Worm (Caenorhabditis elegans) whole organism, L3 larva: ENCODE results near the gene ZC374.2.

ENCODE experiments used
- ceh-16 ChIP-seq: sonication (generic microtip); optimal IDR thresholded peaks from 2 replicates; lab custom pipeline; 2017; ENCODE audit warnings: missing biosample characterization, missing genetic modification characterization
- ceh-28 ChIP-seq: fragments of 150-350 bp; optimal IDR thresholded peaks from 2 replicates; lab custom pipeline; 2014; ENCODE audit warnings: missing biosample characterization, missing genetic modification reagents, missing genetic modification characterization
- ceh-82 ChIP-seq: fragments of 150-350 bp; optimal IDR thresholded peaks from 2 replicates; lab custom pipeline; 2014; ENCODE audit warnings: missing biosample characterization, missing genetic modification characterization
- ceh-9 ChIP-seq: sonication (generic microtip); optimal IDR thresholded peaks from 2 replicates; lab custom pipeline; 2018; ENCODE audit warnings: missing biosample characterization, missing genetic modification characterization
- daf-12 ChIP-seq: fragments of 150-350 bp; optimal IDR thresholded peaks from 2 replicates; lab custom pipeline; 2014; ENCODE audit warnings: missing biosample characterization, missing genetic modification reagents, missing genetic modification characterization
- egl-5 ChIP-seq: fragments of 150-350 bp; optimal IDR thresholded peaks from 2 replicates; lab custom pipeline; 2017; ENCODE audit warnings: missing biosample characterization, missing genetic modification reagents, missing genetic modification characterization, inconsistent platforms
- elt-2 ChIP-seq: sonication (generic microtip); optimal IDR thresholded peaks from 2 replicates; lab custom pipeline; 2016; ENCODE audit warnings: missing genetic modification reagents, mild to moderate bottlenecking, missing genetic modification characterization, missing compliant biosample characterization
- elt-3 ChIP-seq, 3 experiments: fragments of 150-350 bp in 1 of 3; sonication (generic microtip) in 2 of 3; optimal IDR thresholded peaks; 2 replicates in 2 of 3; 4 replicates in 1 of 3; lab custom pipeline; 2014 to 2017; ENCODE audit warnings: missing biosample characterization in 3 of 3, missing genetic modification characterization in 3 of 3
- eor-1 ChIP-seq, 2 experiments: fragments of 150-350 bp; optimal IDR thresholded peaks; 2 replicates each; lab custom pipeline; 2014 to 2018; ENCODE audit warnings: missing biosample characterization in 2 of 2, missing genetic modification characterization in 2 of 2
- fos-1 ChIP-seq: fragments of 150-350 bp; optimal IDR thresholded peaks from 2 replicates; lab custom pipeline; 2014; ENCODE audit warnings: missing biosample characterization, missing genetic modification characterization
- hmg-11 ChIP-seq: sonication (generic microtip); optimal IDR thresholded peaks from 2 replicates; lab custom pipeline; 2016; ENCODE audit warnings: missing genetic modification characterization, missing compliant biosample characterization
- lin-39 ChIP-seq: fragments of 150-350 bp; optimal IDR thresholded peaks from 2 replicates; lab custom pipeline; 2018; ENCODE audit warnings: missing biosample characterization, missing genetic modification reagents, missing genetic modification characterization
- lsy-12 ChIP-seq: sonication (generic microtip); optimal IDR thresholded peaks from 2 replicates; lab custom pipeline; 2016; ENCODE audit warnings: mild to moderate bottlenecking, missing genetic modification characterization, missing compliant biosample characterization
- mdl-1 ChIP-seq: fragments of 150-350 bp; optimal IDR thresholded peaks from 2 replicates; lab custom pipeline; 2014; ENCODE audit warnings: missing biosample characterization, missing genetic modification characterization
- nfya-1 ChIP-seq: sonication (generic microtip); optimal IDR thresholded peaks from 2 replicates; lab custom pipeline; 2017; ENCODE audit warnings: missing genetic modification characterization, mild to moderate bottlenecking, missing compliant biosample characterization, antibody characterized with exemption, moderate library complexity; ENCODE audit not compliant: insufficient read depth
- nhr-11 ChIP-seq: fragments of 150-350 bp; optimal IDR thresholded peaks from 2 replicates; lab custom pipeline; 2014; ENCODE audit warnings: missing biosample characterization, missing genetic modification characterization
- nhr-12 ChIP-seq: fragments of 150-350 bp; optimal IDR thresholded peaks from 2 replicates; lab custom pipeline; 2014; ENCODE audit warnings: missing biosample characterization, missing genetic modification characterization
- nhr-23 ChIP-seq: fragments of 150-350 bp; optimal IDR thresholded peaks from 2 replicates; lab custom pipeline; 2014; ENCODE audit warnings: missing biosample characterization, missing genetic modification reagents, missing genetic modification characterization
- nhr-237 ChIP-seq: fragments of 150-350 bp; optimal IDR thresholded peaks from 2 replicates; lab custom pipeline; 2014; ENCODE audit warnings: missing biosample characterization, missing genetic modification characterization
- nhr-25 ChIP-seq: sonication (generic microtip); optimal IDR thresholded peaks from 2 replicates; lab custom pipeline; 2017; ENCODE audit warnings: missing biosample characterization, missing genetic modification characterization
- nhr-28 ChIP-seq: fragments of 150-350 bp; optimal IDR thresholded peaks from 2 replicates; lab custom pipeline; 2014; ENCODE audit warnings: missing biosample characterization, missing genetic modification characterization
- nhr-67 ChIP-seq: fragments of 150-350 bp; optimal IDR thresholded peaks from 2 replicates; lab custom pipeline; 2014; ENCODE audit warnings: missing biosample characterization, missing genetic modification characterization
- nhr-76 ChIP-seq: fragments of 150-350 bp; sonication (generic microtip); optimal IDR thresholded peaks from 5 replicates; lab custom pipeline; 2014; ENCODE audit warnings: missing biosample characterization, missing genetic modification characterization
- pha-4 ChIP-seq: fragments of 150-350 bp; optimal IDR thresholded peaks from 2 replicates; lab custom pipeline; 2014; ENCODE audit warnings: missing biosample characterization, missing genetic modification reagents, missing genetic modification characterization
- pqm-1 ChIP-seq: fragments of 150-350 bp; optimal IDR thresholded peaks from 2 replicates; lab custom pipeline; 2017; ENCODE audit warnings: missing biosample characterization, missing genetic modification characterization, inconsistent platforms
- snpc-4 ChIP-seq: fragments of 150-350 bp; optimal IDR thresholded peaks from 2 replicates; lab custom pipeline; 2014; ENCODE audit warnings: missing biosample characterization, missing genetic modification characterization
- tbx-2 ChIP-seq: sonication (generic microtip); optimal IDR thresholded peaks from 2 replicates; lab custom pipeline; 2016; ENCODE audit warnings: mild to moderate bottlenecking, missing genetic modification characterization, missing compliant biosample characterization
- zag-1 ChIP-seq: fragments of 150-350 bp; optimal IDR thresholded peaks from 2 replicates; lab custom pipeline; 2014; ENCODE audit warnings: missing biosample characterization, missing genetic modification characterization
- ztf-11 ChIP-seq: fragments of 150-350 bp; optimal IDR thresholded peaks from 2 replicates; lab custom pipeline; 2014; ENCODE audit warnings: missing biosample characterization, missing genetic modification characterization
- ztf-4 ChIP-seq: fragments of 150-350 bp; optimal IDR thresholded peaks from 2 replicates; lab custom pipeline; 2014; ENCODE audit warnings: missing biosample characterization, missing genetic modification characterization

The ZC374.2 gene

DNA sequence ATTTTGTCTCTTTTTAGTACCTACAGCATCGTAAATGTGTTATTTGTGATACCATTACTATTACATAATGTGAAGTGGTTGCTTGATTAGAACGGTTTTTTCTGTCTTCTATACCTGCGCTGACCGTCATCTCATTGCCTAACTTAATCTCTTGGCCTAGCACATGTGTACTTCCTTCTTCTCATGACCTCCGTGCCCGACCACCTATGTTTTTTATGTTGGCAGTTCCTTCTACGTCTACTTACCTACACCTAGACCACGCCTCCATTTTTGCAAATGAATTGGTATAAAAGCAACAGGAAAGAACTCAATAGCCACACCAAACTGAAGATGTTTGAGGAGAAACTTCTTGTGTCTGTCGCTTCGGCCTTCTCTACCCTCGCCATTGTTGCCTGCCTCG is 30.1 kb upstream of the ZC374.2 start, which contains the start of gene col-176:
Gene col-176, plus strand, starts transcription at position 301 of the 400 bp plus-strand sequence.
- TF ChIP-seq lsy-12 (tag; lab: Kevin White, UChicago), result no peak
- peak; percentile 58 for TF ChIP-seq nhr-23 (tag; lab: Kevin White, UChicago)
- TF ChIP-seq daf-12 (tag; lab: Kevin White, UChicago), result no peak
- TF ChIP-seq, all 47 proteins: peak for 1

DNA sequence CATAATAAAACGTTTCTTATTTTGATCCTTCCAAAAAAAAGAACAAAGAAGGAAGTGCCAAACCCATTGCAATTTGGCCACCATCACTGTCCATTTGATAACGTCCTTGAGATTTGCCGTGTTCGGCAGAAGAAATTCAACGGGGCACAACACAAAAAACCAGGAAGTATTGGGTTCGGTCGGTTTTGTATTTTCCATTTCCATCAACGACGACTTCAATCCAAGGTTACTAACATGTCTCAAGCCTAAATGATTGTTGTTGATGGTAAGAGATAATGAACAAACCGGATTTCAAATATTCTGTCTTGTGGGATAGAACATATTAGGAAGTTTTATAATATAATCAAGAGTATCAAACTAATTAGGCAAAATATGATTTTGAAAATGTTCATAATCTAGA is 29.1 kb upstream of the ZC374.2 start:
- TF ChIP-seq nhr-23 (tag; lab: Kevin White, UChicago) (peak; percentile 64), nhr-67 (tag; lab: Kevin White, UChicago) (no peak)

DNA sequence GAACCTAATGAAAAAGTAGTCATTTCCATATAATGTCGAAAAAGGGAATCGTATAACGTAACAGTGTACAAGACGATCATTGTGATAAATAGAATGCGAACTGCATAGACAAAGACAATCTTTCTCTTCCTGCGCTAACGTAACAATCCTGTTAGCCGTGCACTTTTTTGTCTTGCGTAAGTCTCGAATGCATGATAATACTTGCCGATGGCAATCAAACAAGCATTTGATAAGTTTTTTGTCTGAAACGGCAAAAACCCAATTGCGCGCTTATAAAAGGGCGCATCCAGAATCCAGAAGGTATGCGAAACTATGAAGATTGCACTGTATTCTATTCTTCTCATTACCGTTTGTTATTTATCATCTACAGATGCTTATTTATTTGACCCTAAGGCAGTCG is 27.8 kb upstream of the ZC374.2 start, which contains the start of gene dao-4:
Gene dao-4, plus strand, starts transcription at position 301 of the 400 bp plus-strand sequence.
- TF ChIP-seq snpc-4 (tag; lab: Kevin White, UChicago), result no peak
- no peak for TF ChIP-seq lin-39 (tag; lab: Kevin White, UChicago)
- no peak for TF ChIP-seq nhr-76 (tag; lab: Kevin White, UChicago)
- TF ChIP-seq nhr-12 (tag; lab: Kevin White, UChicago), result no peak
- no peak for TF ChIP-seq ztf-11
- no peak for TF ChIP-seq elt-3 (tag; optimal IDR thresholded peaks at IDR 0.05; lab: Kevin White, UChicago)

DNA sequence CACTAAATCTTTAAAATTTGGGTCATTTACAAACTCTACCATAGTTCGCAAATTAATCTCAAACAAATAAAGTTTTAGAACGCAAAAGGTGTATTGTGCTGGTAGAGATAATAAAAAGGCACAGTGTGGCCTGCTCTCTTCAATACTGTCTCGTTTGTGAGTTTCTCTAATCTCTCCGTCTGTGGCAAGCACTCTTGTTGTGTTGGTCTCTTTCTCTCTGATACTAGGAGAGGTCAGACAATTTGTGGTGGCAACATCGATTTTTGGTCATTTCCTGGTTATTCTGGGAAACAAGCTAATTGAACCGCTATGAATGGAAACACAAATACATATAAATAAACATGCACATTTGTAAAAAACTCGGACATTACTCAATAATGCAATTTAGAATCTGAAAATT is 27.0 kb upstream of the ZC374.2 start, which contains the start of gene ZC373.5:
Gene ZC373.5, minus strand, starts transcription at position 159 of the 400 bp plus-strand sequence.
- TF ChIP-seq ceh-82 (tag; lab: Kevin White, UChicago), result no peak
- TF ChIP-seq tbx-2, result no peak
- TF ChIP-seq pqm-1 (tag; lab: Kevin White, UChicago), result peak; percentile 66
- TF ChIP-seq ceh-28 (tag; lab: Kevin White, UChicago), result peak; percentile 54
- no peak for TF ChIP-seq ceh-9 (tag; lab: Kevin White, UChicago)
- TF ChIP-seq nhr-28 (tag; lab: Kevin White, UChicago), result no peak
- no peak for TF ChIP-seq mdl-1 (tag; lab: Kevin White, UChicago)
- no peak for TF ChIP-seq nhr-11 (tag; lab: Kevin White, UChicago)
- TF ChIP-seq nfya-1 (tag; lab: Kevin White, UChicago), result peak; percentile 3
- peak; percentile 7 for TF ChIP-seq hmg-11 (tag; lab: Kevin White, UChicago)
- TF ChIP-seq nhr-237 (tag; lab: Kevin White, UChicago), result no peak
- peak; percentile 57 for TF ChIP-seq pha-4 (tag; lab: Kevin White, UChicago)
- TF ChIP-seq ceh-16 (tag; lab: Kevin White, UChicago), result no peak
- TF ChIP-seq nhr-25, result no peak
- no peak for TF ChIP-seq ztf-4
- TF ChIP-seq elt-2 (tag; lab: Kevin White, UChicago), result peak; percentile 73
- no peak for TF ChIP-seq nhr-76 (tag; lab: Kevin White, UChicago)
- TF ChIP-seq eor-1 (tag; optimal IDR thresholded peaks at IDR 0.05; lab: Kevin White, UChicago), result no peak
- TF ChIP-seq nhr-23 (tag; lab: Kevin White, UChicago), result peak; percentile 11

DNA sequence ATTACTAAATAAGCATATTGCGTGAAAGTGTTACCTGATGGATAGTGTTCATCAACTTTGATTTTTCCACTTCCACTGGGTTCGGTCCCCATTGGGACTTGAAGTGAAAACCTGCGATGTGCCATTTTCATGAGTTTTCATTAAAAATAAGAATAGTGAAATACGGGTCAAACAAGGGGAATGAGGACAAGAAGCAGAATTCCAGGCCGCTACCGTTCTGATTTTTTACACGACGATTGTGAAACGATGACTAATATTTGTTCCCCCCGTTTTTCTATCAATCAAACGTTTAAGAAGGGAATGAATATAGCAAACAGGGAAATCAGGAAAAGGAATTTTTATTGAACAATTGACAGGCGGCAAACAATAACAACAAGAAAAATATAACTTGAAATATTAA is 22.5 kb upstream of the ZC374.2 start, which contains the start of gene mlck-1:
Gene mlck-1, minus strand, starts transcription at position 101 of the 400 bp plus-strand sequence.
- TF ChIP-seq nhr-11 (tag; lab: Kevin White, UChicago), result no peak
- TF ChIP-seq nhr-25, result no peak

DNA sequence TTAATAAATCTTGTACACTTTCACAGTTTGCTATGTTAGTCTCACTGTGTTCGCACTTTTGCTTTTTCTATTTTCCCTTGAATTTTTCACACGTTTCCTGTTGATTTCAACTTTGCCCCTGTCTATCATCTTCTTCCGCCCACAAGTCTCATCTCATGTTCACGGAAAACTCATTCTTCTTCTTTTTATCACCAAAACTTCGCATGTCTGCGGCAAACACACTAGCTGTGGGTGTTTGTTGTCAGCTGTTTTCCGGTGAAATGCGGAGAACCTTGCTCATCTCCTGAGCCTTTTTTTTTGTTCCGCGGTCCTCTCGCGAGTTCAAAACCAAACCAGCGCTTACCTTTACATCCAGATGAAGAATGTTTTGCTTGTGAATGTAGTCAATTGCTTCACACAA is 21.2 kb upstream of the ZC374.2 start:
- TF ChIP-seq nhr-11 (tag; lab: Kevin White, UChicago), result no peak
- no peak for TF ChIP-seq elt-3 (tag; optimal IDR thresholded peaks at IDR 0.05; lab: Kevin White, UChicago)
- peak; percentile 1 for TF ChIP-seq nfya-1 (tag; lab: Kevin White, UChicago)
- TF ChIP-seq zag-1 (tag; lab: Kevin White, UChicago), result no peak
- no peak for TF ChIP-seq ztf-4
- peak; percentile 49 for TF ChIP-seq egl-5 (tag; lab: Kevin White, UChicago)
- no peak for TF ChIP-seq ztf-11
- TF ChIP-seq fos-1 (tag; lab: Kevin White, UChicago), result no peak
- no peak for TF ChIP-seq tbx-2
- TF ChIP-seq nhr-25, result no peak
- no peak for TF ChIP-seq mdl-1 (tag; lab: Kevin White, UChicago)
